Worm (Caenorhabditis elegans): Measurements from ENCODE around the gene F46G10.2.

F46G10.2 gene

DNA sequence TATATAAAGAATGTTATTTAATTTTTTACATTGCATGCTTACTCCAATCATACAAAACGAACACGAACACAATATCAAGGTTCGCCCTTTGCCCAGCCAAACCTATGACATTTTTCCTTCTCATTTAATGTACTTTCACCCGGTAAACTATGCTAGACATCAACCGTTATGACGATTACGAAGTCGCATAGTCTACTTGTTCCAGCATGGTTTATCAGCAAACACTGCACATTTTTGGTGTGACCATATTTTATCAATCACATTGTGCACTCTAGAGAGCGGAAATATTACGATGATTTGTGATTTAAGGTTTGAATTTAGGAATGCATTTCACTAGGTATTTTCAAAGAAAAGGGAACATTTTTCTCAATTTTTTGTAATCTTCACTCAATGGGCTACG, 37.9 kb downstream of the F46G10.2 start (continued):
- TF ChIP-seq nhr-42 (GFP tag; IDR thresholded peaks at IDR 0.05) (no peak), F10B5.3 (tag; optimal IDR thresholded peaks at IDR 0.05) (no peak), nhr-76 (tag; optimal IDR thresholded peaks at IDR 0.05) (no peak), mxl-2 (GFP tag; conservative IDR thresholded peaks at IDR 0.05) (0 out of 2 replicates have a peak, but pooled peaks have one; percentile 10), fkh-10 (GFP tag; optimal IDR thresholded peaks at IDR 0.05) (no peak), nhr-28 (tag; optimal IDR thresholded peaks at IDR 0.05) (peak; percentile 57), attf-4 (tag; optimal IDR thresholded peaks at IDR 0.05) (no peak), ceh-62 (tag; optimal IDR thresholded peaks at IDR 0.05) (no peak), lin-1 (GFP tag; IDR thresholded peaks at IDR 0.05) (no peak), F26F4.8 (GFP tag; conservative IDR thresholded peaks at IDR 0.05) (no peak), dmd-6 (GFP tag; IDR thresholded peaks at IDR 0.05) (peak; percentile 97), hlh-11 (tag; optimal IDR thresholded peaks at IDR 0.05) (peak; percentile 83), mes-2 (tag; optimal IDR thresholded peaks at IDR 0.05; ENCODE audit: poor library complexity, severe bottlenecking) (peak; percentile 4), arid-1 (GFP tag; conservative IDR thresholded peaks at IDR 0.05) (no peak), daf-12 (tag; optimal IDR thresholded peaks at IDR 0.05) (no peak), pqm-1 (tag; optimal IDR thresholded peaks at IDR 0.05) (peak; percentile 55), spr-1 (tag; optimal IDR thresholded peaks at IDR 0.05) (no peak), Y75B8A.6 (GFP tag; IDR thresholded peaks at IDR 0.05) (no peak), snpc-1.2 (GFP tag; IDR thresholded peaks at IDR 0.05) (no peak), nhr-10 (tag; optimal IDR thresholded peaks at IDR 0.05) (peak; percentile 4), ceh-20 (GFP tag; IDR thresholded peaks at IDR 0.05) (no peak), ama-1 (optimal IDR thresholded peaks at IDR 0.05) (no peak), php-3 (GFP tag; IDR thresholded peaks at IDR 0.05) (peak; percentile 65), jun-1 (tag; optimal IDR thresholded peaks at IDR 0.05) (no peak), Y105C5A.15 (GFP tag; IDR thresholded peaks at IDR 0.05) (no peak), daf-16 (GFP tag; optimal IDR thresholded peaks at IDR 0.05) (no peak), daf-16 (tag; optimal IDR thresholded peaks at IDR 0.05) (peak; percentile 65), nhr-48 (tag; optimal IDR thresholded peaks at IDR 0.05) (peak; percentile 85), ceh-44 (GFP tag; IDR thresholded peaks at IDR 0.05) (no peak), pha-4 (GFP tag; IDR thresholded peaks at IDR 0.05) (no peak), pha-4 (tag; optimal IDR thresholded peaks at IDR 0.05) (no peak), nhr-237 (tag; optimal IDR thresholded peaks at IDR 0.05) (no peak), saeg-2 (GFP tag; IDR thresholded peaks at IDR 0.05) (no peak), lin-29 (GFP tag; IDR thresholded peaks at IDR 0.05) (no peak), dve-1 (tag; optimal IDR thresholded peaks at IDR 0.05; ENCODE audit: insufficient read depth) (peak; percentile 88), lin-15B (tag; optimal IDR thresholded peaks at IDR 0.05) (no peak), zfp-3 (GFP tag; conservative IDR thresholded peaks at IDR 0.05) (no peak), lin-38 (GFP tag; IDR thresholded peaks at IDR 0.05) (no peak), nhr-102 (tag; optimal IDR thresholded peaks at IDR 0.05) (peak; percentile 46), F37D6.2 (tag; optimal IDR thresholded peaks at IDR 0.05) (no peak), ctbp-1 (GFP tag; IDR thresholded peaks at IDR 0.05) (no peak), sdz-12 (GFP tag; optimal IDR thresholded peaks at IDR 0.05) (no peak), unc-39 (tag; optimal IDR thresholded peaks at IDR 0.05) (no peak), unc-130 (GFP tag; optimal IDR thresholded peaks at IDR 0.05) (no peak), nhr-25 (tag; optimal IDR thresholded peaks at IDR 0.05; ENCODE audit: borderline replicate concordance, insufficient read depth) (no peak), ces-1 (GFP tag; optimal IDR thresholded peaks at IDR 0.05) (no peak), lsy-2 (tag; optimal IDR thresholded peaks at IDR 0.05) (peak in 1 of 2 experiments; percentile 30), F44E2.7 (GFP tag; IDR thresholded peaks at IDR 0.05) (no peak), ceh-32 (tag; optimal IDR thresholded peaks at IDR 0.05; ENCODE audit: poor library complexity) (no peak), mdl-1 (tag; optimal IDR thresholded peaks at IDR 0.05) (peak in 1 of 2 experiments; percentile 40), T20F7.1 (GFP tag; optimal IDR thresholded peaks at IDR 0.05) (peak; percentile 47), lin-39 (tag; optimal IDR thresholded peaks at IDR 0.05) (no peak)
